Worm (Caenorhabditis elegans) whole organism, L4/young adult: ENCODE measurements around the gene mig-18.

Source experiments
- W03F9.2 ChIP-seq: fragments of 150-350 bp; optimal IDR thresholded peaks from 2 replicates; lab custom pipeline; 2014; ENCODE audit warnings: missing biosample characterization, missing genetic modification characterization
- dao-5 ChIP-seq: sonication (generic microtip); optimal IDR thresholded peaks from 2 replicates; lab custom pipeline; 2016; ENCODE audit warnings: missing genotype, missing genetic modification characterization, moderate library complexity, missing compliant biosample characterization
- him-1 ChIP-seq: sonication (generic microtip); optimal IDR thresholded peaks from 2 replicates; lab custom pipeline; 2016; ENCODE audit warnings: missing genotype, missing genetic modification reagents, missing genetic modification characterization, missing compliant biosample characterization

mig-18 gene

ce11 chrIII:13434404-13434803 lies 31.4 kb downstream of the mig-18 start, which contains the start of gene F45G2.7:
TSS of gene F45G2.7 (minus strand) at chrIII:13434504.
- TF ChIP-seq him-1 (tag; lab: Kevin White, UChicago) (no peak), dao-5 (tag; lab: Kevin White, UChicago) (no peak), W03F9.2 (no peak)

- TF ChIP-seq him-1 (tag; lab: Kevin White, UChicago) (no peak), dao-5 (tag; lab: Kevin White, UChicago) (no peak), W03F9.2 (no peak)
Observed at ce11 chrIII:13435570-13435969, 32.5 kb downstream of the mig-18 start, which contains the start of gene F45G2.8. TSS of gene F45G2.8 (minus strand) at chrIII:13435670.

ce11 chrIII:13436843-13437242 lies 33.8 kb downstream of the mig-18 start, which contains the start of gene F45G2.9:
TSS of gene F45G2.9 (minus strand) at chrIII:13436943.
- TF ChIP-seq him-1 (tag; lab: Kevin White, UChicago) (no peak), dao-5 (tag; lab: Kevin White, UChicago) (no peak), W03F9.2 (no peak)

- no peak for TF ChIP-seq him-1 (tag; lab: Kevin White, UChicago)
- no peak for TF ChIP-seq W03F9.2
- TF ChIP-seq dao-5 (tag; lab: Kevin White, UChicago) = no peak
Observed at ce11 chrIII:13439415-13439814, 36.4 kb downstream of the mig-18 start, which contains the start of gene ciao-2B. TSS of gene ciao-2B (minus strand) at chrIII:13439544.

- TF ChIP-seq dao-5 (tag; lab: Kevin White, UChicago) (no peak), W03F9.2 (no peak), him-1 (tag; lab: Kevin White, UChicago) (no peak)
Observed at ce11 chrIII:13452824-13453223, 49.8 kb downstream of the mig-18 start.
